Fruit fly (Drosophila melanogaster) whole organism: ENCODE data around the gene CG43292.

Experiments
- CG8478 ChIP-seq: fragments of >200 bp; optimal IDR thresholded peaks from 2 replicates; lab custom pipeline; 2018; ENCODE audit warnings: inconsistent platforms
- Dll ChIP-seq: fragments of >200 bp; optimal IDR thresholded peaks from 2 replicates; lab custom pipeline; 2017
- EcR ChIP-seq, 2 experiments: fragments of >200 bp; optimal IDR thresholded peaks; 2 replicates each; lab custom pipeline; 2017; ENCODE audit warnings: missing biosample characterization in 2 of 2, missing genetic modification characterization in 2 of 2, missing genetic modification reagents in 2 of 2
- pan ChIP-seq: fragments of >200 bp; optimal IDR thresholded peaks from 2 replicates; lab custom pipeline; 2017
- psq ChIP-seq: fragments of >200 bp; optimal IDR thresholded peaks from 2 replicates; lab custom pipeline; 2017
- usp ChIP-seq: fragments of >200 bp; optimal IDR thresholded peaks from 2 replicates; lab custom pipeline; 2017; ENCODE audit warnings: missing biosample characterization, missing genetic modification characterization, mixed read lengths

CG43292 gene

DNA sequence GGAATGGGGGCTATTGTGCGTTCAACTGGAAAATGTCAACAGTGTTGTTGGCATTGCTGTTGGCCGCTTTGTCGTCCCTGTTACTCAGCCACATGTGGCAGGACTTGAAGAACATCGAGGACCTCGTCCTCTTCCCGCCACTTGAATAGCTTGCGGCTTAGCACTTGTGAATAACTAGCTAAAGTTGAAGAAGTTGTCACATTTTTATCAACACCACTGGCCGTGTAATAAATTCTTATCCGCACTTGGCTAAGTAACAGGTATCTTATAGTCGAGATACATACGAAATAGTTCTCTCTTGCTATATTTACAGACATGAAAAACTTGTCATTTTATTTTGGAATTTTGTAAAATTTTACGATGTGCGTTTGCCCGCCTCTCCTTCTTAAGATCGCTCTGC lies at the start of gene CG43292:
TSS of gene CG43292 (plus strand) at position 301 of the 400 bp plus-strand sequence.
- TF ChIP-seq Dll (lab: Kevin White, UChicago), result no peak
- no peak for TF ChIP-seq usp (GFP tag; lab: Kevin White, UChicago)
- no peak for TF ChIP-seq pan (lab: Kevin White, UChicago)
- no peak for TF ChIP-seq psq (lab: Kevin White, UChicago)
- no peak for TF ChIP-seq CG8478 (lab: Kevin White, UChicago)

DNA sequence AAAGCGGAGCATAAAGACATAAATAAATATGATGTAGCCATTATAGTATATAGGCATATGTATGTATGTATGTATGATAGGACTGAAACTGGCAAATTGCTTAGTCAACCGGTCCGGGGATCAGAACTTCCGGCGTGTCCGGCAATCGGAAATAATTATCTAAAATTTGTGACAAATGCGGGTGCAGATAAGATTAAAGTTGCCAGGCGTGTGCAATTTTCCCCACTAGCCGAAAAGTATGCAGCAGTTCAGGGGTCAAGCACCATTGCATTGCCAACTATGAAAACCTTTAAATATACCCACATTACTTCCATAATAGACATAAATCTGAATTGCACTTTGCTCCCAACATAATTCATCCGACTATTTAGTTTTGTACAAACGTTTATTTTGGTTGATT lies 43.1 kb upstream of the CG43292 start:
- no peak for TF ChIP-seq usp (GFP tag; lab: Kevin White, UChicago)
- TF ChIP-seq psq (lab: Kevin White, UChicago), result no peak
- no peak for TF ChIP-seq CG8478 (lab: Kevin White, UChicago)
- no peak for TF ChIP-seq Dll (lab: Kevin White, UChicago)
- no peak for TF ChIP-seq EcR (GFP tag; optimal IDR thresholded peaks at IDR 0.05; lab: Kevin White, UChicago)
- TF ChIP-seq pan (lab: Kevin White, UChicago), result no peak

DNA sequence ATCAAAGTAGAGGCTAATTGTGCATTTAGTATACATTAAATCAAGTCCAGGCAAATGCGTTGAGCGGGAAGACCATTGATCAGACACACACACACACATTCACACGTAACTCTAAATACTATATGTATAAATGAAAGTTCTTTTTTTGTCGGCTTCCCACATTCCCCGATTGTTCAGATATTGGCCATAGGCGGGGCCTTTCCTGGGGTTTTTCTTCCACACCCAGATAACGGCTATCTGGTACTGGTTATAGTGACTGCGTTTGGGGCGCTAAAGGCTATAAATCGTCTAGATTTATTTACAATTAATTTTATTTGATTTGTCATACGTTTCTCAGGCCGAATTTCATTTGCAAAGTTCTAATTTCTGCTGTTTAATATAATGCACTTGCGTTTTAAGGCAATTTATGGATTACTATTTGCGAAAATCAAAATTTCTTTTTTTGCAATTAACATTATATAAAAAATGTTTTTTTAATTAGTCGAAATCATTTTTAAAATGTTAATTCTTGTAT lies 42.5 kb upstream of the CG43292 start:
- TF ChIP-seq usp (GFP tag; lab: Kevin White, UChicago) (no peak), pan (lab: Kevin White, UChicago) (no peak), CG8478 (lab: Kevin White, UChicago) (no peak), psq (lab: Kevin White, UChicago) (no peak), EcR (GFP tag; optimal IDR thresholded peaks at IDR 0.05; lab: Kevin White, UChicago) (no peak), Dll (lab: Kevin White, UChicago) (no peak)

DNA sequence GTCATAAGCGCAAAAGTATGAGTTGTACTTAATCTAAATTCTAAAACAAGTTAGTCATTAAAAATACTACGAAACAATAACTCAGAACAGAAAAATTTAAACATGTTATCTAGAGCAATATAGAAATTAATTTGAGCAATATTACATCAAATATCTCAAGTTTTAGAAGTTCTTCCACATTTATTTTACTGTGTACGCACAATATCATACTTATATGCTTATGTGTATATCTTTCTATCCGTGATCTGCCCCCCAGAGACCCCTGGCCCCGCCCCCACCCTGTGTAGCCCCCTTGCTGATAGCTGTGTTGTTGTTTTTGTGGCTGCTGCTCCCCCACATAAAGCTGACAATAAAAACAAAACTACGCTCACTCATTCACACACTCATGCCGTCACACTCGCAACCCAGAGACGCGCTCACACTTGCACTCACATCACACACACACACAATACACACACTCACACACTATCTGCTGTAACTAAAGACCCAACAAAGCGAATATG lies 42.0 kb upstream of the CG43292 start:
- TF ChIP-seq usp (GFP tag; lab: Kevin White, UChicago) (no peak), CG8478 (lab: Kevin White, UChicago) (no peak), EcR (GFP tag; optimal IDR thresholded peaks at IDR 0.05; lab: Kevin White, UChicago) (no peak), psq (lab: Kevin White, UChicago) (no peak), pan (lab: Kevin White, UChicago) (no peak), Dll (lab: Kevin White, UChicago) (no peak)

DNA sequence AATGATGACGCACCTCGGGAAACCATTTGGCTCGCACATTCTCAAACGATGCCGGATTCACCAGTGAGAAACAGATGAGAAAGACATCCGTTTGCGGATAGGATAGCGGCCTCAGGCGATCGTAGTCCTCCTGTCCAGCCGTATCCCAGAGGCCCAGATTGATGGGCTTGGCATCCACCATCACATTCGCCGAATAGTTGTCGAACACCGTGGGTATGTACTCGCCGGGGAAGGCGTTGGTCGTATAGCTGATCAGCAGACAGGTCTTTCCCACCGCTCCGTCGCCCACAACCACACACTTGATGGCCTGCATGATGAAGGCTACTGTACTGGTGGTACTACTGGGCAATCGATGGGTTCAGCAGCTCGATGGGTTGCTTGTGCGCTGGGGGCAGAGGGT lies 41.2 kb upstream of the CG43292 start:
- TF ChIP-seq usp (GFP tag; lab: Kevin White, UChicago) (no peak), EcR (GFP tag; optimal IDR thresholded peaks at IDR 0.05; lab: Kevin White, UChicago) (no peak), Dll (lab: Kevin White, UChicago) (no peak), psq (lab: Kevin White, UChicago) (no peak), pan (lab: Kevin White, UChicago) (no peak), CG8478 (lab: Kevin White, UChicago) (no peak)

DNA sequence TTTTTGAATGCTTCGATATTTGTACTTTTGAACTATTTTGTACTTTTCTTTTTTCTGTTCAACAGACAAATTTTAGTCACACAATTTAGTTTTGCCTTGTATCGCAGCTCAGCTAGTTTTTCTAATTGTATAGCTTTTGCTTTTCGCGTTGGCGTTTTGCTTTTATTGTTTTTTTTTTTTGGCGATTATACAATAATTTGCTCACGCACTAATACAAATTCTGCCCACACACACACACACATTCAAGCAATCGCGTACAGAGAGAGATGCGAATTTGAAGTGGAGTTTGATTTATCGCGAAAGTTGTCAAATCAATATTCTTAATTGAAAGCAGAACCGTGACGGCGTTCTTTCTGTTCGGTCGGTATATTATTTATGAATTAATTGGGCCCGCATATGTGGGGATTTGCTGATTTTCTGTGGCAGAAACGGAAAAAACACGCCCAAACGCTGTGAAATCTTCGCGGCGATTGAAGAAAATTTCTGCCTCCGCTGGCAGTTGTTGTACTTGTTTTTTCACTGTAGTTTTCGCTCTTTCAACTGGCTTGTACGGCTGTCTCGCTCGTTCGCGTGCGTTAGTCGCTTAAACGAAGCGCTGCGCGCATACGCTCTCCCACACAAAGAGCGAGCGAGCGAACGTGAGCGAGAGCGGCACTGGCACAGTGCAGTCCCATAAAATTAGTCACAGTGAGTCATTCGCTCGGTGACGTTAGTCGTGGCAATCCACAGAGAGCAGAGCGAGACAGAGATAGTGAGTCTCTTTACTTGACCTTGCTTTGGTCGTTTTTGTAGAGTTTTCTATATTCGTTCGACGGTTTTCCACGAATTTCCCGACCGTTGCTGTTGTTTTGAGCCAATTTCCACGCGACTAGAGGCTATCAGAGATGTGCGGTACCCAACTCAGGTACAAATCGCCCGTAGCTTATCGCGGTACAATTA lies 40.4 kb upstream of the CG43292 start, which contains the start of gene Rac2:
TSS of gene Rac2 (minus strand) at position 476 of the 939 bp plus-strand sequence.
- peak; percentile 96 for TF ChIP-seq Dll (lab: Kevin White, UChicago)
- peak; percentile 66 for TF ChIP-seq CG8478 (lab: Kevin White, UChicago)
- no peak for TF ChIP-seq psq (lab: Kevin White, UChicago)
- no peak for TF ChIP-seq EcR (GFP tag; optimal IDR thresholded peaks at IDR 0.05; lab: Kevin White, UChicago)
- no peak for TF ChIP-seq usp (GFP tag; lab: Kevin White, UChicago)
- no peak for TF ChIP-seq pan (lab: Kevin White, UChicago)

DNA sequence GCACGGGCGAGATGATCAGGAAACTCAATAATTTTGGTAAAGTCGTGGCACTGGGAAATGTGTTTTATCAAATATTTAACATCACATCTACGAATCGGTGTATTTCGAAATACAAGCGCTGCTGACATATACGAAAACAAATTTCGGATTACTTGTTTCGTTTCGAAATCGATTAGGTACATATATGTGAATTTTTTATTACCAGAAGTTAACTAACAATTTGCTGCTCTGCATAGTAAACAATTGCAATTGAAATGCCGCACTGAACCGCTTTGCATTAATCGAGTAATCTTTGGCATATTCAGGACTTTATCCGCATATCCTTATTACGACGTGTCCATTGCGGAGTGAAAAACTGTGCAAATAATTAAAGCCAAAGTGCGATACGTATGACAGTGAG lies 38.0 kb upstream of the CG43292 start, which contains the start of gene CG14835:
TSS of gene CG14835 (minus strand) at position 101 of the 400 bp plus-strand sequence.
- TF ChIP-seq usp (GFP tag; lab: Kevin White, UChicago) (no peak), psq (lab: Kevin White, UChicago) (no peak), pan (lab: Kevin White, UChicago) (no peak), CG8478 (lab: Kevin White, UChicago) (no peak)

DNA sequence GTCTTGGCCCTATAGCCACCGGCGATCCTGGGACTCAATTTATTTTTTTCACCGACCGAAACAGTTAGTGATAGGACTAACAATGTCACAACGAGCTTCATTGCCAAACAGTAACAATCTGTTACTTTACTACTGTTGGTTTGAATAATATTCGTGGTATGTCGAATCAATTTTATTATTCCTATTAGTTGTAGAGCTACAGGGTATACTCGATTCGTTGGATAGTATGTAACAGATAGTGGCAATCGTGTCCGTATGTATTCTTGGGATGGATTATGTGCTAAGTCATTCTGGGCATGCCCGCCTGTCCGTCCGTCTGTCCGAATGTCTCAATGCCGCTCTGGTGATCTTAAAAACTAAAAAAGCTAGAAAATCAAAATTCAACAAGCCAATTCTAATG lies 36.1 kb upstream of the CG43292 start, which contains the start of gene sphinx1:
TSS of gene sphinx1 (minus strand) at position 101 of the 400 bp plus-strand sequence.
- no peak for TF ChIP-seq psq (lab: Kevin White, UChicago)
- TF ChIP-seq CG8478 (lab: Kevin White, UChicago), result no peak
- no peak for TF ChIP-seq usp (GFP tag; lab: Kevin White, UChicago)
- no peak for TF ChIP-seq Dll (lab: Kevin White, UChicago)
- TF ChIP-seq pan (lab: Kevin White, UChicago), result no peak
- TF ChIP-seq EcR (GFP tag; optimal IDR thresholded peaks at IDR 0.05; lab: Kevin White, UChicago), result no peak

DNA sequence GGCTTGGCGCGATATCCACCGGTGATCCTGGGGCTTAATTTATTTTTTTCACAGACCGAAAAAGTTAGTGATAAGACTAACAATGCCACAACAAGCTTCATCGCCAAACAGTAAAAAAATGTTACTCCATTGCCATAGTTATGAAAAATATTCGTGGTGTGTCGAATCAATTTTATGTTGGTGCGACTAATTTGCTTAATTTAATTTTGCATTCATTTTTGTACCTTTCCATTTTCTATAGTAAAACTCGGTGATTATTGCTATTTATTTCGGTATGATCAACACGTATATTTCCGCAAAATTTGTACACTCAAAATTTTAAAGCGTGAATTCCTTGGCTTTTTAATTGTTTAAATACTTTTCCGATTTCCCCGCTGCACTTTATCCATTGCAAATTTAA lies 34.7 kb upstream of the CG43292 start, which contains the start of gene sphinx2:
TSS of gene sphinx2 (minus strand) at position 101 of the 400 bp plus-strand sequence.
- no peak for TF ChIP-seq usp (GFP tag; lab: Kevin White, UChicago)
- TF ChIP-seq EcR (GFP tag; optimal IDR thresholded peaks at IDR 0.05; lab: Kevin White, UChicago), result no peak
- no peak for TF ChIP-seq pan (lab: Kevin White, UChicago)
- no peak for TF ChIP-seq psq (lab: Kevin White, UChicago)
- no peak for TF ChIP-seq Dll (lab: Kevin White, UChicago)
- TF ChIP-seq CG8478 (lab: Kevin White, UChicago), result no peak

DNA sequence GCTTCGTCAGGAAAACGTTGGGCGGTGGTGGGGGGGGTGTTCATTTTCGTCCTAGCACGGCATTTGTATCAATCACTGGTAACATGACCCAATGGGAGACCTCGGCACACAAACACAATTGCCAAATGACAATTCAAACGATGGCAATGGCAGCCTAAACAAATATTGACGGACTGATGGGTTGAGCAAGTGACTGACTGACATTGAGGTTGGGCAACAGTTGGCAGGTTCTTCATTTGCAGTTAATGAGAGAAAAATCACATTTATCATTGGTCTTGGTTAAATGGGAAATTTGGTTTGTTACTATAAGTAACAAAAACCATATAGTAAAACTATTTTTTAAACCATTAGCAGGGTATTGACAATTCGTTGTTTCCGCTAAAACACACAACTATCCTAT lies 26.3 kb upstream of the CG43292 start:
- TF ChIP-seq EcR (GFP tag; optimal IDR thresholded peaks at IDR 0.05; lab: Kevin White, UChicago), result no peak

DNA sequence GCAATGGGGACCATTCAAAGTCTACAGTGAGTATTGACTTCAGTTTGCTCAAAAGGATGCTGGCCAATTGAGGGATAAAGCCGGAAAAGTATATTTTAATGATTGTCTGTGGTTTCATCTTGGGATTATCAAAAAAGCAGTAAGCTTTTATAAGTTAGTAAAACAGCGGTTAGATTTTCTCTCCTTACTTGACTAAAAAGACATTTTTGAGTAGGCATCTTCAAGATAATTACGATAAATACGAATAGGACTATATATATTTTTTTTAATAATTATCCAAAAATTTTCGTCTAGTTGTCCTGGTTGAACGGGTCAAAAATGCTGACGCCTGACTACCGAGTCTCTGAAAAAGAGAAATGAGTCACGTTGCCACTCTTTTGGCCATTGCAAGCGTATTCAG lies 24.8 kb upstream of the CG43292 start, which contains the start of gene CG33278:
TSS of gene CG33278 (plus strand) at position 301 of the 400 bp plus-strand sequence.
- no peak for TF ChIP-seq usp (GFP tag; lab: Kevin White, UChicago)
- no peak for TF ChIP-seq CG8478 (lab: Kevin White, UChicago)
- no peak for TF ChIP-seq pan (lab: Kevin White, UChicago)
